Worm (Caenorhabditis elegans): ENCODE results near the gene W06B4.2.

Gene W06B4.2

DNA sequence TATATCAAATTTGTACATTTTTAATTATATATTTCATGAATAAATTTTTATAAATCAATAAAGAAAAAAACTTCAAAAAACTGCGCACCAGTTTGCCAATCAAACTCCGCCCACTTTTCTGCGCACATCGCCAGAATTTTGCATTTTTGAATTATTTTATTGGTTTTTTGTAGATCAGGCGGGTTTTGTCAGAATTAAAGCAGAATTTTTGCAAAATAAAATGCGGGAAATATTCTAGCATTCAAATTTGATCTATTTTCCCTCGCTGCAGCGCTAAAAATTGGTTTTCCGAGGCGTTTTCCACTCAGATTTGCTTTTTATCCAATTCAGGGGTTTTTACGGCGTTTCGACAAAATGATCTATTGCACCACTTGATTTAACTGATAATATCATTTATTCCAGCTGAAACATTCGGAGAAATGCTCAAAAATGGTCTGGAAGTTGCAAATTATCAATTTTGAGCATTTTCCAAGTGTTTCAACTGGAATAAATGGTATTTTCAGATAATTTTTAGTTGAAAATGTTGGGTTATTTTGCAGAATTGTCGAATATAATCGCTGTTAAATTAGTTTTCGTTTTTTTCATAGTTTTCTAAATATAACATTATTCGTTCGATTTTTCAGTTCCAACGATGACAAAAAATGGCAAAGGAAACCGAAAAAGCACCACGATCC lies 3.1 kb downstream of the W06B4.2 start, which contains the start of gene W06B4.1:
TSS of gene W06B4.1 (plus strand) at position 624 of the 674 bp plus-strand sequence.
- no peak for TF ChIP-seq unc-62 (GFP tag; optimal IDR thresholded peaks at IDR 0.05)

- no peak for TF ChIP-seq unc-62 (GFP tag; optimal IDR thresholded peaks at IDR 0.05)
These were observed 6.2 kb downstream of the W06B4.2 start for ce11 chrII:4474005-4474655.

DNA sequence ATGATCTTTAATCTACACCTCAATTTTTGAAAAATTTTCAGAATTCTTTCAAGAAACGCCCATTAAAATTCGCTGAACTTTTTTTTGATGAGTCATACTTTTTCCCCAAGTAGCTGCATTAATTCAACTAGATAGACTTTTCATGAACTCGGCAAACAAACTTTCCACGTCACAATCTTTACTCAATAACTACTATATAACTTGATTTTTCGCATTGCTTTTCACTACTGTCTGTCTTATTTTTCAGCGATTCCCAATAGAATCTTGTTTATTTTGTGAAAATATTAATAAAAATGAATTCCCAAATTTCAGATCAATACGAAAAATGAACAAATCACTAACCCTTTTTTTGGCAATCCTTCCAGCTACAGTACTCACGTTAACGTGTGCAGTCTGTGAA lies 10.3 kb downstream of the W06B4.2 start, which contains the start of gene T05C1.1:
TSS of gene T05C1.1 (plus strand) at position 301 of the 400 bp plus-strand sequence.
- TF ChIP-seq unc-62 (GFP tag; optimal IDR thresholded peaks at IDR 0.05), result no peak

ce11 chrII:4482021-4482420 lies 14.1 kb downstream of the W06B4.2 start, which contains the start of gene T05C1.2:
Gene T05C1.2, minus strand, starts transcription at chrII:4482121.
- TF ChIP-seq unc-62 (GFP tag; optimal IDR thresholded peaks at IDR 0.05), result no peak

DNA sequence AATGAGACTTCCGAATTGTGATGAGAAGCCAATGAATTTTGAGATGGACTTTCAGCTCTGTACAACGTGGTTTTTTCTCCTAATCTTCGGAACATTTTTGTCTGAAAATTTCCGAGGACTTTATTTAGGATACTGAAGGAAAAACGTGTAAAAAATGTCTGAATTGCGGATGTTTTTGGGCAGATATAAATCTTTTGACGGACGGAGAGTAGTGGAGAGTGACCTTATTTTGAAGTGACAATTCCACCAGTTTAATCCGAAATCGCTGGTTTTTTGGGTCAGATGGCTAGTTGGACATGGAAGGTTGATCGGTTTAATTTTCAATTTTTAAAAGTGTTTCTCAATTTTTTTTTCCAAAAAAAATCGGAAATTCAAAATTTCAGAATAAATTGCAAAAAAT lies 21.3 kb downstream of the W06B4.2 start, which contains the start of gene T05C1.3:
TSS of gene T05C1.3 (minus strand) at position 101 of the 400 bp plus-strand sequence.
- TF ChIP-seq unc-62 (GFP tag; optimal IDR thresholded peaks at IDR 0.05), result no peak

DNA sequence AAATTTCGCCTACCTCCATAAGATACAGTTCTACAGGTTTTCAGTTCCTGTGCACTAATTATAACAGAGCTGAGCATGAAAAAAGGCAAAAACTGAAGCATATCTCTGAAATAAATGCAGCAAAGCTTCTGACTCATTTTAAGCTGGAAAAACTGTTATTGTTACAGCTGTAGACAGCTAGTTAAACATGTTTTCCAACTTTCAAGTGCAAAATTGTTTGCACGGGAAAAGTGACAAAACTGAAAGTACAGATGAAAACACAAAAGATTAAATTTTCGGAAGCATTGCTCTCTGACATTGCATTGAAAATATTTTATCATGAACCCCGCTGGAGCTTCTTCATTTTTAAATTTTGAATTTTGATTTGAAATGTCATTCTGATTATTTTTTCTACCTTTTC lies 22.8 kb downstream of the W06B4.2 start, which contains the start of gene T05C1.5:
TSS of gene T05C1.5 (minus strand) at position 101 of the 400 bp plus-strand sequence.
- no peak for TF ChIP-seq unc-62 (GFP tag; optimal IDR thresholded peaks at IDR 0.05)

ce11 chrII:4494532-4494931 lies 26.6 kb downstream of the W06B4.2 start:
- TF ChIP-seq unc-62 (GFP tag; optimal IDR thresholded peaks at IDR 0.05), result no peak

DNA sequence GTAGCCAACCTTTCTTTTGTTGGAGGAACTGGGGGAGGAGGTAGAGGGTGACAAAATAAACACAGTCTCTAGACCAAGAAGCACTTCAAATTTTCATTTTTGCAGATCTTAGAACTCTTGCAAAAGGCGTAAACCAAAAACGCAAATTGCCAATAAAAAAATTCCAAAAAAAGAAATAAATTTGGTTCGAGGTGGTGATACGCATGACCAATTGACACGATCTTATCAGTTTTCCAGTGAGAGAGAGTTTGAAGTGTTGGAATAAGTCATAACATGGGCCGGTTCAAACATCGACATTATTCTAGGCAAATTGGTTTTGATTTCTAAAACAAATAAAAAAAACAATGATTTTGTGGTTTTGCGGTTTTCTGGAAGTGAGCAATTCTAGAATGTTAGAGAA lies 27.9 kb downstream of the W06B4.2 start:
- no peak for TF ChIP-seq unc-62 (GFP tag; optimal IDR thresholded peaks at IDR 0.05)

ce11 chrII:4505097-4505626 lies 37.2 kb downstream of the W06B4.2 start, which contains the start of gene camt-1:
Gene camt-1, minus strand, starts transcription at chrII:4505147.
- no peak for TF ChIP-seq unc-62 (GFP tag; optimal IDR thresholded peaks at IDR 0.05)

DNA sequence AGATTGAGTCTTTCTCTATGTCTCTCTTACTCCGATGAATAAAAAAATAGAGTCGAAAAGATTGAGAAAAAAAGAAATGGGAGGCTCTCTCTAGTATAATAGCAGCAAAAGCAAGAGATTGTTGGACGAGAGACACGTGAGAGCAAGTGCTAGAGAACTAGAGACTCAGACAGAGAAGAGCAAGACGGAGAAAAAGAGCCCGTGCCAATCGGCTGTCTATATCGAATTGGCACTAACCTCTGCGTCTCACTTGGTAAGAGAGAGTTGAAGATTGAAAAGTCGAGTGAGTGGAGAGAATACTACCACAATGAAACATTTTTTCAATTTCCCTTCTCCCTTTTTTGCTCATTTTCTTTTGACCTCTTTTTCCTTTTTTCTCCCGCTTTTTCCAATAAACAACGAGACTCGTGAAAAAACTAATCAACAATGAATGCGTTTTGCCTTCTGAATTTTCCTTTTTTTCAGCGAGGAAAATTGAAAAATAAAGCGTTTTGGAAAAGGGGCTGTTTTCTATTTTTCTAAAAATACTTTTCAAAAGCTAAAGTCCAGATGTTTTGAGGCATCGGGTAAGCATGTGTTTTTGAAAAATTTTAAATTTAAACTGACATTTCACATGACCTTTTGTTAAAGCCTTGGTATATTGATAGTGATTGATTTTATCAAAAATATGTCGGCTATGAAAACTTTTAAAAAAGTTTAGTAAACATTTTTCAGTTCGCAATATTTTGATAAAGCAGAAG lies 38.8 kb downstream of the W06B4.2 start:
- TF ChIP-seq unc-62 (GFP tag; optimal IDR thresholded peaks at IDR 0.05), result no peak

DNA sequence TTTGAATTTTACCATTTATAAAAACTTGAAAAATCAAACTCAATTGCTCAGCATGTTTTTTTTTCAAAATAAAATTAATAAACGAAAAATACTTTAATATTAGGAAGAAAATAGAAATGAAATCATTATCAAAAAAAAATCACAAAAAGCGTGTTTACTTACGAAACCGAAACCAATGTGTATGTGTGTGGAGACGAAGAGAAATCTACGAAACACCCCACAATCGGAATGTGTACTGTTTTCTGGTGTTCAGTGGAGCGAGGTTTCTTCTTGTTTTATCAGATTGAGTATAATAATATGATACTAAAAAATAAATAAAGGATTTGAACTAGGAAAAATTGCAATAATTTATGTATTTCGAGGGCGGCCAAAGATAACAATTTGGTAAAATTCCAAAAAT lies 39.7 kb downstream of the W06B4.2 start:
- no peak for TF ChIP-seq unc-62 (GFP tag; optimal IDR thresholded peaks at IDR 0.05)

ce11 chrII:4510684-4511083 lies 42.7 kb downstream of the W06B4.2 start:
- TF ChIP-seq unc-62 (GFP tag; optimal IDR thresholded peaks at IDR 0.05), result no peak

ce11 chrII:4511911-4512310 lies 43.9 kb downstream of the W06B4.2 start, which contains the start of gene cyp-23A1:
Gene cyp-23A1, plus strand, starts transcription at chrII:4512211.
- no peak for TF ChIP-seq unc-62 (GFP tag; optimal IDR thresholded peaks at IDR 0.05)

- TF ChIP-seq unc-62 (GFP tag; optimal IDR thresholded peaks at IDR 0.05), result no peak
These were observed 48.3 kb downstream of the W06B4.2 start for ce11 chrII:4516291-4516690.

ce11 chrII:4517254-4517653 lies 49.3 kb downstream of the W06B4.2 start:
- TF ChIP-seq unc-62 (GFP tag; optimal IDR thresholded peaks at IDR 0.05), result no peak

Measured in whole organism, dauer.